Worm (Caenorhabditis elegans) whole organism, young adult: Measurements from ENCODE around the gene srh-283.
A peak's percentile ranks its signal among the peaks of the same experiment; 100 is the strongest.

ENCODE experiments used
- B0336.3 ChIP-seq: fragments of 200-800 bp; sonication (Bioruptor generic); IDR thresholded peaks from 2 replicates; pipeline ENCODE4 v1.3.6; 2022; ENCODE audit warnings: missing genetic modification characterization, missing compliant biosample characterization
- F33H1.4 ChIP-seq: fragments of 200-800 bp; sonication (Bioruptor generic); IDR thresholded peaks from 2 replicates; pipeline ENCODE4 v1.3.6; 2022; ENCODE audit warnings: missing genetic modification reagents, missing genetic modification characterization, missing compliant biosample characterization
- F55B11.4 ChIP-seq: sonication (generic microtip); optimal IDR thresholded peaks from 2 replicates; lab custom pipeline; 2016; ENCODE audit warnings: missing compliant biosample characterization, missing genetic modification characterization, borderline replicate concordance; ENCODE audit not compliant: insufficient read depth
- F57C9.4 ChIP-seq: sonication (generic microtip); optimal IDR thresholded peaks from 2 replicates; lab custom pipeline; 2017; ENCODE audit warnings: mild to moderate bottlenecking, missing genetic modification characterization, missing compliant biosample characterization
- T26A5.8 ChIP-seq: sonication (generic microtip); optimal IDR thresholded peaks from 2 replicates; lab custom pipeline; 2016; ENCODE audit warnings: missing genetic modification characterization, missing compliant biosample characterization
- Y53F4B.3 ChIP-seq: fragments of 200-800 bp; sonication (Bioruptor generic); IDR thresholded peaks from 2 replicates; pipeline ENCODE4 v1.3.6; 2022; ENCODE audit warnings: missing genetic modification reagents, missing genetic modification characterization, missing compliant biosample characterization
- Y67H2A.10 ChIP-seq: fragments of 200-800 bp; sonication (Bioruptor generic); conservative IDR thresholded peaks from 2 replicates; pipeline ENCODE4 v1.3.6; 2022; ENCODE audit warnings: missing genetic modification reagents, missing genetic modification characterization, missing compliant biosample characterization
- aptf-2 ChIP-seq: fragments of 200-800 bp; sonication (Bioruptor generic); conservative IDR thresholded peaks from 2 replicates; pipeline ENCODE4 v1.3.6; 2022; ENCODE audit warnings: missing genetic modification reagents, missing genetic modification characterization, missing compliant biosample characterization
- atf-7 ChIP-seq: sonication (generic microtip); optimal IDR thresholded peaks from 2 replicates; lab custom pipeline; 2017; ENCODE audit warnings: mild to moderate bottlenecking, missing genetic modification characterization, missing compliant biosample characterization
- bed-2 ChIP-seq: fragments of 200-800 bp; sonication (Bioruptor generic); IDR thresholded peaks from 2 replicates; pipeline ENCODE4 v1.3.6; 2022; ENCODE audit warnings: missing genetic modification reagents, missing genetic modification characterization, missing compliant biosample characterization
- ceh-27 ChIP-seq: fragments of 200-800 bp; sonication (Bioruptor generic); optimal IDR thresholded peaks from 2 replicates; lab custom pipeline; 2018; ENCODE audit warnings: mild to moderate bottlenecking, missing genetic modification characterization, moderate library complexity, missing compliant biosample characterization
- ceh-58 ChIP-seq: fragments of 200-800 bp; sonication (Bioruptor generic); IDR thresholded peaks from 2 replicates; pipeline ENCODE4 v1.3.6; 2022; ENCODE audit warnings: missing genetic modification characterization, missing compliant biosample characterization
- ceh-79 ChIP-seq: sonication (generic microtip); optimal IDR thresholded peaks from 2 replicates; lab custom pipeline; 2017; ENCODE audit warnings: mild to moderate bottlenecking, missing genetic modification characterization, missing compliant biosample characterization
- die-1 ChIP-seq: sonication (generic microtip); optimal IDR thresholded peaks from 2 replicates; lab custom pipeline; 2016; ENCODE audit warnings: missing genotype, mild to moderate bottlenecking, missing genetic modification characterization, missing compliant biosample characterization
- dpl-1 ChIP-seq: fragments of 150-350 bp; optimal IDR thresholded peaks from 2 replicates; lab custom pipeline; 2014; ENCODE audit warnings: missing biosample characterization, missing genetic modification reagents, missing genetic modification characterization
- hlh-26 ChIP-seq: fragments of 200-800 bp; sonication (Bioruptor generic); conservative IDR thresholded peaks from 2 replicates; pipeline ENCODE4 v1.3.6; 2022; ENCODE audit warnings: missing genetic modification reagents, missing genetic modification characterization, missing compliant biosample characterization
- lir-1 ChIP-seq: fragments of 200-800 bp; sonication (Bioruptor generic); conservative IDR thresholded peaks from 2 replicates; pipeline ENCODE4 v1.3.6; 2022; ENCODE audit warnings: missing genetic modification reagents, missing genetic modification characterization, missing compliant biosample characterization
- mel-28 ChIP-seq: sonication (generic microtip); optimal IDR thresholded peaks from 2 replicates; lab custom pipeline; 2016; ENCODE audit warnings: borderline replicate concordance, mild to moderate bottlenecking, missing genetic modification characterization, missing compliant biosample characterization
- mes-4 ChIP-seq: sonication (generic microtip); optimal IDR thresholded peaks from 2 replicates; lab custom pipeline; 2016; ENCODE audit warnings: missing genotype, missing genetic modification characterization, missing compliant biosample characterization
- nfya-2 ChIP-seq: fragments of 200-800 bp; sonication (Bioruptor generic); IDR thresholded peaks from 2 replicates; pipeline ENCODE4 v1.3.6; 2022; ENCODE audit warnings: missing genetic modification reagents, missing genetic modification characterization, missing compliant biosample characterization
- pbrm-1 ChIP-seq: fragments of 200-800 bp; sonication (Bioruptor generic); IDR thresholded peaks from 2 replicates; pipeline ENCODE4 v1.3.6; 2022; ENCODE audit warnings: missing genetic modification reagents, missing genetic modification characterization, missing compliant biosample characterization
- pha-4 ChIP-seq: fragments of 150-350 bp; sonication (generic microtip); optimal IDR thresholded peaks from 2 replicates; lab custom pipeline; 2014; ENCODE audit warnings: missing biosample characterization, missing genetic modification reagents, missing genetic modification characterization
- rpc-1 ChIP-seq, 2 experiments: fragments of 150-350 bp in 1 of 2; sonication (generic microtip) in 1 of 2; optimal IDR thresholded peaks; 2 replicates each; lab custom pipeline; 2014 to 2018; ENCODE audit warnings: missing biosample characterization in 1 of 2, missing genetic modification characterization in 1 of 2, missing genetic modification reagents in 1 of 2, missing genotype in 1 of 2
- sea-2 ChIP-seq: fragments of 200-800 bp; sonication (Bioruptor generic); IDR thresholded peaks from 2 replicates; pipeline ENCODE4 v1.3.6; 2022; ENCODE audit warnings: missing genetic modification characterization, missing compliant biosample characterization
- snpc-1.1 ChIP-seq: sonication (generic microtip); optimal IDR thresholded peaks from 2 replicates; lab custom pipeline; 2017; ENCODE audit warnings: missing genetic modification characterization, mild to moderate bottlenecking, missing compliant biosample characterization, antibody characterized with exemption, moderate library complexity, missing genotype, missing genetic modification reagents; ENCODE audit not compliant: insufficient read depth
- snpc-1.3 ChIP-seq: sonication (generic microtip); optimal IDR thresholded peaks from 2 replicates; lab custom pipeline; 2017; ENCODE audit warnings: missing genetic modification characterization, mild to moderate bottlenecking, missing compliant biosample characterization, antibody characterized with exemption, moderate library complexity, missing genotype, missing genetic modification reagents; ENCODE audit not compliant: insufficient read depth
- tbp1 ChIP-seq: fragments of 200-800 bp; sonication (Bioruptor generic); optimal IDR thresholded peaks from 2 replicates; lab custom pipeline; 2018; ENCODE audit warnings: mild to moderate bottlenecking, missing genetic modification characterization, missing compliant biosample characterization
- xnd-1 ChIP-seq: sonication (generic microtip); optimal IDR thresholded peaks from 2 replicates; lab custom pipeline; 2016; ENCODE audit warnings: missing genotype, missing genetic modification reagents, missing genetic modification characterization, missing compliant biosample characterization
- zfh-2 ChIP-seq: fragments of 200-800 bp; sonication (Bioruptor generic); conservative IDR thresholded peaks from 2 replicates; pipeline ENCODE4 v1.3.6; 2022; ENCODE audit warnings: missing genetic modification reagents, missing genetic modification characterization, missing compliant biosample characterization
- zim-3 ChIP-seq: sonication (generic microtip); optimal IDR thresholded peaks from 2 replicates; lab custom pipeline; 2017; ENCODE audit warnings: mild to moderate bottlenecking, missing genetic modification characterization, moderate library complexity, missing compliant biosample characterization
- ztf-6 ChIP-seq: fragments of 200-800 bp; sonication (Bioruptor generic); IDR thresholded peaks from 2 replicates; pipeline ENCODE4 v1.3.6; 2022; ENCODE audit warnings: missing genetic modification reagents, missing genetic modification characterization, missing compliant biosample characterization

The srh-283 gene

DNA sequence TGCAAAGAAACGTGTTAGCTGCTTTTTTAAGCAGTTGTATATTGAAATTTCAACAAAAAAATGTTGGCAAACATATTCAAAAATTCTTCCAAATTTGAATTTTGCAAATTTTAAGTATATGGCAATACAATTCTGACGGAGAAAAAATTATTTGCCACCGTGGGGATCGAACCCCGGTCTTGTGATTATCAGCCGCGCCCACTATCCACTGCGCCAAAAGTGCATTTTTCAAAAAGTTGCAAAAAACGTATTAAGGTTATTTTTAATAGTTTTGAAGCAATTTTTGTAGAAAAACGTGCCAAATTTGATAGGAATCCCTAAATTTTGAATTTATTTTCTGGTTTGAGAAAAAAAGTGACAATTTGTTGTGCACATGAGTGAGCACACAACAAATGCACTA, 19.2 kb downstream of the srh-283 start:
- TF ChIP-seq rpc-1 (optimal IDR thresholded peaks at IDR 0.05; lab: Kevin White, UChicago) (no peak), rpc-1 (tag; optimal IDR thresholded peaks at IDR 0.05; lab: Kevin White, UChicago) (peak; percentile 41), tbp1 (GFP tag; lab: Kevin White, UChicago) (peak; percentile 53), nfya-2 (GFP tag; lab: Robert Waterston, UW) (no peak)

DNA sequence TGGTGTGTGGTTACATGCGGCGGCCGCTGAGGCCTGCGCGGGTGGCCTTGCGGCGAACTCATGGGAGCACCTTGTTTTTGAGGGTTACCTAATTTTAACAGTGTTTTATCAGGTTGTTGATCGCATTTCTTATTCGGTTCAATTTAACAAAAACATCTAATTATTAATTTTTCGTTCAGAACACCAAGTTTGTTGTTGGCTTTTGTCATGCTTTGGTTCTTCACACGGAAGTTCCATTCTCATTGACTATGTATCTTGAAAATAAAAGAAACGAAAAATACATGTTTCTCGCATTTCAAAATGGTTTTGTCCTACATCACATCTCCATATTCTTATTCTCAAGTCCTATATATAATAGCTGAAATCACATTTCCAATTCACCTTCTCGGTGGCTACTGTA, 25.0 kb downstream of the srh-283 start, which contains the start of gene srh-290:
TSS of gene srh-290 (plus strand) at position 301 of the 400 bp plus-strand sequence.
- TF ChIP-seq die-1 (tag; lab: Kevin White, UChicago) (no peak), ceh-79 (no peak)

ce11 chrV:17793986-17794385, 28.8 kb downstream of the srh-283 start, which contains the start of gene srh-289:
Gene srh-289 (minus strand): TSS chrV:17794086.
- TF ChIP-seq sea-2 (no peak), ceh-27 (no peak), bed-2 (GFP tag; lab: Robert Waterston, UW) (no peak)

DNA sequence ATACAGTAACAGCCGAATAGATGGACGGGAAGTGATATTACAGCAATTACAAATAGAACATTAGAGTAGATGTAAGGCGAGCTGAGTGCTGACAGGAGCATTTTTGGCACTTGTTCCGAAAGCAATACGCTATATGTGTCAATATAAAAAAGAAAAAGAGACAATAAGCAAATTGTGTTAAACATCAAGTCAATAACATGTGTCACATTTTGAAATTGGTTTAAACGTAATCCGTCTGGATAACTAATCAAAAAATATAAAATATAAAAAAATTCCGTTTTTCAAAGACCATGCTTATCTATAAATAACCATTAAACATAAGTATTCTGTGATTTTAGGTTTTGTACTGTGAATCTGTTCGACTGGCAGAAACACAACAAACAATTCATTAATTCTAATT, 30.5 kb downstream of the srh-283 start, which contains the start of gene srh-288:
TSS of gene srh-288 (minus strand) at position 101 of the 400 bp plus-strand sequence.
- TF ChIP-seq mes-4 (no peak), die-1 (tag; lab: Kevin White, UChicago) (no peak), ztf-6 (no peak), snpc-1.1 (no peak), zim-3 (tag; lab: Kevin White, UChicago) (no peak), aptf-2 (GFP tag; lab: Robert Waterston, UW) (no peak), nfya-2 (GFP tag; lab: Robert Waterston, UW) (no peak)
- TF ChIP-seq, all 124 proteins: peak for 0

- no peak for TF ChIP-seq mel-28 (tag; lab: Kevin White, UChicago)
- TF ChIP-seq T26A5.8 = no peak
- TF ChIP-seq tbp1 (GFP tag; lab: Kevin White, UChicago) = no peak
- TF ChIP-seq pbrm-1 (GFP tag; lab: Robert Waterston, UW) = no peak
- TF ChIP-seq pha-4 (tag; lab: Kevin White, UChicago) = no peak
- TF ChIP-seq snpc-1.3 = no peak
- TF ChIP-seq Y67H2A.10 (GFP tag; lab: Robert Waterston, UW) = no peak
- no peak for TF ChIP-seq ztf-6
- TF ChIP-seq ceh-79 = no peak
- TF ChIP-seq xnd-1 (tag; lab: Kevin White, UChicago) = no peak
- TF ChIP-seq hlh-26 (GFP tag; lab: Robert Waterston, UW) = no peak
- TF ChIP-seq lir-1 (GFP tag; lab: Robert Waterston, UW) = no peak
- no peak for TF ChIP-seq dpl-1 (GFP tag; lab: Kevin White, UChicago)
- no peak for TF ChIP-seq F57C9.4
- TF ChIP-seq atf-7 (tag; lab: Kevin White, UChicago) = no peak
- TF ChIP-seq, all 124 proteins: peak for 0
Observed at ce11 chrV:17798789-17799188, 33.6 kb downstream of the srh-283 start, which contains the start of gene srx-18. Gene srx-18 (minus strand): TSS chrV:17798889.

ce11 chrV:17800538-17800937, 35.4 kb downstream of the srh-283 start, which contains the start of gene srh-287:
Gene srh-287 (plus strand): TSS chrV:17800838.
- TF ChIP-seq Y53F4B.3 (GFP tag; lab: Robert Waterston, UW) (no peak), ceh-58 (GFP tag; lab: Robert Waterston, UW) (no peak), T26A5.8 (no peak), F55B11.4 (tag; lab: Kevin White, UChicago) (no peak), zfh-2 (no peak), snpc-1.1 (no peak), B0336.3 (GFP tag; lab: Robert Waterston, UW) (no peak), mel-28 (tag; lab: Kevin White, UChicago) (no peak), F33H1.4 (no peak)
